Fruit fly (Drosophila melanogaster): ENCODE measurements around the gene Der-1.

Der-1 gene

DNA sequence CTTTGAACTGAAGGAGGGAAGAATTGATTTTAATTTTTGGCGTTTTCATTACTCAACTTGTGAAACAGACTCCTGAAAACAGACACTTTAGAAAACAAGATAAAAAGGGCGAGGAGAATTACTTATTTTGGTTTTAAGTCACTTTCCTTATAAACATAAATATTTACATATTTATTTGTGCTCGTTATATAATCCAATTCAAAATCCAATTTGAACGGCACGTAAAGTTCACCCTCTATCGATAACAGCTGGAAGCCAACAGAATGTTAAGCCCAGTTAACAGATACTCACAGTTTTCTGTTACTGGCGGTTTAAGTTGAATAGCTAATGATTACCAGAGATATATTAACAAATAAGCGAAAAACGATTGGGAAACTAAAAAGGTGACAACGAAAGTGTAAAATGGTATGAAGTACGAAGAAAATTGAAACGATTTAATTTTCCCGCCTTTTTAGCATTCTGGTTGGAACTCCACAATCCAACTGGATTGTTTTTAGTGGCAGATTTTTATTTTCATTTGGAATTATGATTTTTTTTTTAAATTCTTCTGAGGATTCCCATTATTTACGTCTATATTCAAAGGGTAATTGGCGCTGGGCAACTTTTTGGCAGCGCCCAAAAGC is 5.5 kb downstream of the Der-1 start:
- no peak for TF ChIP-seq fd59A (GFP tag; optimal IDR thresholded peaks at IDR 0.05)
- TF ChIP-seq Sox102F (GFP tag; optimal IDR thresholded peaks at IDR 0.05): no peak
- no peak for TF ChIP-seq Eip93F (GFP tag; optimal IDR thresholded peaks at IDR 0.05)
- TF ChIP-seq Sox15 (GFP tag; optimal IDR thresholded peaks at IDR 0.05): no peak
- no peak for TF ChIP-seq CG11902 (GFP tag; optimal IDR thresholded peaks at IDR 0.05)

DNA sequence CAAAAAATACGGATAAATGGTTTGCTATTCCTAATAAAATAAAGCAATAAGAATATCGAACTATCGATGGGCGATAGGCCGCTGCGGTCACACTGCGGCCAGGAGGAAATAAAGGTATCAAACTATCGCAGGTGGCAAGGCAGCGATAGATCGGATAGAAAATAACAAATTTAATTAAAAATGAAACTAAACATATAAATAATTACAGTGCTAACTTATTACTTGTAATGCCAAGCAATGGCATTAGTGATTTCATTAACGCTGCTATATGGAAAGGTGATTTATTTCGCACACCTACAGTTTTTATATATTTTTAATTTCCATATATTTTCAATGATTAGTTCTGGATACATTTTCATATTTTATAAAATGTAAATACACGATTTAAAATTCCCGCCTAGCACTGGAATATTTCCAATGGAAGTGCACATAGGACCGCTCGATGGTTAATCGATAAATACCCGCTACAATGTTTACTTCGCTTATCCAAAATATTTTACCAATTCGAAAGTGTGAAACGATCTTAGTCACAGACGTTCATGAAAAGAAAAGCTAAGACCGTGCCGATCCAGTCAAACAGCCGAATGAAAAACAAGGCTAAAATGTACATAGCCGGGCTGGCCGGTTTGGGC is 7.1 kb downstream of the Der-1 start, which contains the start of the genes CG15356 and CG15362:
Gene CG15356, minus strand, starts transcription at position 48 of the 632 bp plus-strand sequence.
Gene CG15362, plus strand, starts transcription at position 469 of the 632 bp plus-strand sequence.
- TF ChIP-seq esn (GFP tag; optimal IDR thresholded peaks at IDR 0.05): peak; percentile 46
- TF ChIP-seq cyc (GFP tag; optimal IDR thresholded peaks at IDR 0.05): peak; percentile 39
- peak; percentile 42 for TF ChIP-seq CG3032 (tag; optimal IDR thresholded peaks at IDR 0.05)
- peak; percentile 29 for TF ChIP-seq lz (GFP tag; optimal IDR thresholded peaks at IDR 0.05)
- peak; percentile 37 for TF ChIP-seq Hr39 (GFP tag; optimal IDR thresholded peaks at IDR 0.05)
- 0 out of 3 replicates have a peak, but pooled peaks have one; percentile 17 for TF ChIP-seq eg (GFP tag; IDR thresholded peaks at IDR 0.05)
- TF ChIP-seq dsx (GFP tag; optimal IDR thresholded peaks at IDR 0.05; ENCODE audit: poor library complexity, severe bottlenecking): peak; percentile 92
- TF ChIP-seq Eip75B (GFP tag; optimal IDR thresholded peaks at IDR 0.05): no peak
- TF ChIP-seq Eip78C (GFP tag): peak; percentile 66
- no peak for TF ChIP-seq CG3919 (GFP tag; optimal IDR thresholded peaks at IDR 0.05)
- no peak for TF ChIP-seq CG11294 (GFP tag; IDR thresholded peaks at IDR 0.05)
- no peak for TF ChIP-seq Sox14 (GFP tag; optimal IDR thresholded peaks at IDR 0.05)
- peak; percentile 57 for TF ChIP-seq Eip93F (GFP tag; optimal IDR thresholded peaks at IDR 0.05)
- peak; percentile 55 for TF ChIP-seq topi (GFP tag; optimal IDR thresholded peaks at IDR 0.05)
- peak; percentile 31 for TF ChIP-seq Hr4 (GFP tag; optimal IDR thresholded peaks at IDR 0.05)
- 0 out of 3 replicates have a peak, but pooled peaks have one; percentile 30 for TF ChIP-seq CG8119 (GFP tag; IDR thresholded peaks at IDR 0.05)
- peak; percentile 18 for TF ChIP-seq CG32006 (GFP tag; optimal IDR thresholded peaks at IDR 0.05)
- TF ChIP-seq Sox102F (GFP tag; optimal IDR thresholded peaks at IDR 0.05): no peak
- TF ChIP-seq CG31627 (GFP tag; optimal IDR thresholded peaks at IDR 0.05): peak; percentile 29

DNA sequence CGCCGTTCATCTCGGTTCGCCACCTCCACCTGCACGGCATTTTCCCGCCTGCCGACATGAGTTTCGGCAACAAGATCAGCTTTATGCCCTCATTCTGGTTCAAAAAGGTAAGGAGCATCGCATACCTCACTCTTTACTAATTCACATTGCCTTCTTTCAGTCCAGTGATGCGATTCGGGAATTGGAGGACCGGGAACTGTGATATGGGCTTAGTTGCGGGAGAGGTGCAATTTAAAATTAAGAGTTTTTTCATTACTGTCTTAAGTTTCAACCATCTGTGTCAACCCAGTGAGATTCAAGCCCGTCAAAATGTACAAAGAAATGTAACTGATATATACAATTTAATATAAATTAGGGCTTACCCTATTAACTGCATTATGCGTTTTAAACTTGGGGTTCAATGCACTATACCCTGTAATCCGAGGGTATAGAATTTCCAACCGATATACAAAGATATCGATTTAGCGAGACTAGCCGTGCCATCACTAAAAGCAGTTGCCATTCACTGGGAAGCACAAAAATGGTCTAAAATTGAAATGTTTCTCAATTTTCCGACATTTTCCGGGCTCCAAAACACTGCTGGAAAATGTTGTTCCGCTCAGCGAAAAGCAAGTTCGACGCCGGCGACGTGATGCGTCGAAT is 8.1 kb downstream of the Der-1 start, which contains the start of gene CG7289:
Gene CG7289, plus strand, starts transcription at position 492 of the 642 bp plus-strand sequence.
- TF ChIP-seq CG15336 (GFP tag; IDR thresholded peaks at IDR 0.05) (no peak), CG32006 (GFP tag; optimal IDR thresholded peaks at IDR 0.05) (peak; percentile 10), lz (GFP tag; optimal IDR thresholded peaks at IDR 0.05) (peak; percentile 29), CG1621 (tag; optimal IDR thresholded peaks at IDR 0.05) (no peak), Hr39 (GFP tag; optimal IDR thresholded peaks at IDR 0.05) (no peak), dsx (GFP tag; optimal IDR thresholded peaks at IDR 0.05; ENCODE audit: poor library complexity, severe bottlenecking) (peak; percentile 9), CG31627 (GFP tag; optimal IDR thresholded peaks at IDR 0.05) (peak; percentile 12), Hr38 (GFP tag; optimal IDR thresholded peaks at IDR 0.05) (no peak), CG8319 (GFP tag; optimal IDR thresholded peaks at IDR 0.05) (no peak), CG16779 (tag; optimal IDR thresholded peaks at IDR 0.05) (no peak), fd59A (GFP tag; optimal IDR thresholded peaks at IDR 0.05) (no peak), ss (GFP tag; optimal IDR thresholded peaks at IDR 0.05) (no peak), topi (GFP tag; optimal IDR thresholded peaks at IDR 0.05) (peak; percentile 11), esn (GFP tag; optimal IDR thresholded peaks at IDR 0.05) (peak; percentile 35), CG4318 (GFP tag; optimal IDR thresholded peaks at IDR 0.05) (no peak), Eip78C (GFP tag) (peak; percentile 29), Eip93F (GFP tag; optimal IDR thresholded peaks at IDR 0.05) (peak; percentile 4), CG6163 (GFP tag; IDR thresholded peaks at IDR 0.05) (no peak), Hr4 (GFP tag; optimal IDR thresholded peaks at IDR 0.05) (peak; percentile 46)

Measured in whole organism, prepupa.